Worm (Caenorhabditis elegans): Measurements from ENCODE around the gene Y53F4B.25.

Y53F4B.25 gene

DNA sequence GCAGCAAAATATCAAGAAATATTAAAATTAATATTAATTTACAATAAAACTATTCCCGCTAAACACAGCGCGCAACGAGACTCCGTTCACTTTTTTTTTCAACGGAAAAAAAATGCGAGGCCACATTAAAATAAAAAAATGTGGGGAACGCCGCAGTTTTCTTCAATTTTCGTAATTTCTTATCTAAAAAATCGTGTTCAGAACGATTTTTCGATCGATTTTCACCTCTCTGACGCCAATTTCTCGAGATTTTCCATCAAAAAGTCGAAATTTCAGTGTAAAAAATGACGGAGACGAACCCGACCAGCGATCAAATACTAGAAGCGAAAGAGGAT lies 46.1 kb upstream of the Y53F4B.25 start, which contains the start of gene Y53F4B.21:
Y53F4B.21 (plus strand) TSS at position 285 of the 335 bp plus-strand sequence.
- TF ChIP-seq ztf-28 (GFP tag; IDR thresholded peaks at IDR 0.05) (no peak), attf-3 (GFP tag; conservative IDR thresholded peaks at IDR 0.05) (peak; percentile 84)

DNA sequence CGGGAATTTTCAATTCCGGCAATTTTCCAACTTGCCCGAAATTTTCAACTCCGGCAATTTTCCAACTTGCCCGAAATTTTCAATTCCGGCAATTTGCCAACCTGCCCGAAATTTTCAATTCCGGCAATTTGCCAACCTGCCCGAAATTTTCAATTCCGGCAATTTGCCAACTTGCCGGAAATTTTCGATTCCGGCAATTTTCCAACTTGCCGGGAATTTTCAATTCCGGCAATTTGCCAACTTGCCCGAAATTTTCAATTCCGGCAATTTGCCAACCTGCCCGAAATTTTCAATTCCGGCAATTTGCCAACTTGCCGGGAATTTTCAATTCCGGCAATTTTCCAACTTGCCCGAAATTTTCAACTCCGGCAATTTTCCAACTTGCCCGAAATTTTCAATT lies 39.7 kb upstream of the Y53F4B.25 start:
- 0 out of 2 replicates have a peak, but pooled peaks have one; percentile 39 for TF ChIP-seq bed-2 (GFP tag; IDR thresholded peaks at IDR 0.05)

DNA sequence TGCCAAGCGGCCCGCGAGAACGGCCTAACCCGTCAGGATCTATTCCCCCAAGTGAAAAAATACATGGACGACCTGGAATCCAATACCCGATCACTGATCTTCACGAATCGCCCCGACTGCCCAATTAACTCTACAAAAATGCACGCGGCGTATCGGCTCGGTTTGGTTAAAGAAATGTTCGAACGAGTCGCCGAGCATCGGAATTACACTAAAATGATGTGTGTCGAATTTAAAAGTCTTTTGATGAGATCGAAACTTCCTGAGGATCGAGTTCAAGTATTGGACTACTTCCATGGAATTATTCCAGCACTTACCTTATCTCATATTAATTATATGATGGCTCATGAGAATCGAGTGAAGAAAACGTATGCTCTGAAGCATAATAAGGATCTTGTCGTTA lies 28.8 kb upstream of the Y53F4B.25 start:
- TF ChIP-seq F37B4.10 (GFP tag; IDR thresholded peaks at IDR 0.05), result 0 out of 2 replicates have a peak, but pooled peaks have one; percentile 42
- TF ChIP-seq lin-40 (tag; optimal IDR thresholded peaks at IDR 0.05), result no peak

DNA sequence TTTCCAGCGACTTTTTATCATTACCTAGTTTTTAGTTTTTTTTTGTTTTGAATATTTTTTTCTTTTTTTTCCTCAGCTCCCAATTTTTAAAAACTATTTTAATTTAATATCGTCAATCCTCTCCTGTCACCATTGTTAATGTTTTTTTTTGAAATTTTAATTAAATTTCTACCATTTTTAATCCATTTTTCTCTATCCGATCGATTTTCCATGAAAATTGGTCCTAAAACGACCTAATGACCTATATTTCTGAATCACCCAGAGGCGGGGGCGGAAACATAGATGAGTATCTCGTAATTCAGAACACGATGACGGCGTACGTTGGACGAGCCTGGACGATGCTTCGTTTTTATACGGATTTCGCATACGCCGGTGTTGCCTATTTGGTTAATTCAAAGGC lies 26.1 kb upstream of the Y53F4B.25 start, which contains the start of gene Y53F4B.39:
Y53F4B.39 (plus strand) TSS at position 301 of the 400 bp plus-strand sequence.
- TF ChIP-seq nhr-90 (tag; optimal IDR thresholded peaks at IDR 0.05) (no peak), nhr-120 (GFP tag; IDR thresholded peaks at IDR 0.05) (no peak), ceh-100 (GFP tag; IDR thresholded peaks at IDR 0.05) (no peak), hrde-1 (tag; optimal IDR thresholded peaks at IDR 0.05; ENCODE audit: borderline replicate concordance) (no peak), nhr-179 (tag; optimal IDR thresholded peaks at IDR 0.05) (no peak), mes-4 (tag; optimal IDR thresholded peaks at IDR 0.05) (no peak), bed-1 (GFP tag; IDR thresholded peaks at IDR 0.05) (no peak), madf-6 (GFP tag; IDR thresholded peaks at IDR 0.05) (no peak), F33H1.4 (GFP tag; IDR thresholded peaks at IDR 0.05) (no peak), atf-7 (tag; optimal IDR thresholded peaks at IDR 0.05) (no peak), nhr-27 (tag; optimal IDR thresholded peaks at IDR 0.05) (no peak), F49E8.2 (tag; optimal IDR thresholded peaks at IDR 0.05; ENCODE audit: insufficient read depth) (no peak), mel-28 (tag; optimal IDR thresholded peaks at IDR 0.05; ENCODE audit: borderline replicate concordance) (no peak), ceh-27 (GFP tag; optimal IDR thresholded peaks at IDR 0.05) (no peak), tlf-1 (GFP tag; optimal IDR thresholded peaks at IDR 0.05) (no peak), ekl-4 (GFP tag; IDR thresholded peaks at IDR 0.05) (no peak), gei-17 (GFP tag; optimal IDR thresholded peaks at IDR 0.05) (no peak), Y53F4B.3 (GFP tag; IDR thresholded peaks at IDR 0.05) (no peak)

DNA sequence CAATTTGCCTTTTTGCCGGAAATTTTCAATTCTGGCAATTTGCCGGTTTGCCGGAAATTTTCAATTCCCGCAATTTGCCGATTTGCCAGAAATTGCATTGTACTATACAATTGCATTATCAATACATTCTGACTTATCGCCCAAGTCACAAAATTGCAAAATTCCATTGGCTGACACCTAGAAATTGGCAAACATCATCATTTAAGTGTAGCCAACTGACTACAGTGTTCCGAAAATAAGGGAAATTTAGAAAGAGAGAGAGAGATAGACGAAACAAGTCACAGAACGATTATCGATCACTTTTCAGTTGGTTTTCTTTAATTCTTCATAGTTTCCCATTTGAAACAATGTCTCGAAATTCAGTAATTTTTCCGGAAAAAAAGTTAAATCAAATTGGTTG lies 24.6 kb upstream of the Y53F4B.25 start:
- peak; percentile 64 for TF ChIP-seq nhr-80 (tag; optimal IDR thresholded peaks at IDR 0.05)
- TF ChIP-seq Y95B8A.8 (GFP tag; IDR thresholded peaks at IDR 0.05), result no peak
- TF ChIP-seq cebp-1 (GFP tag; IDR thresholded peaks at IDR 0.05), result no peak
- TF ChIP-seq cebp-1 (tag; optimal IDR thresholded peaks at IDR 0.05), result peak; percentile 36
- 0 out of 2 replicates have a peak, but pooled peaks have one; percentile 22 for TF ChIP-seq dox-1 (GFP tag; IDR thresholded peaks at IDR 0.05)

DNA sequence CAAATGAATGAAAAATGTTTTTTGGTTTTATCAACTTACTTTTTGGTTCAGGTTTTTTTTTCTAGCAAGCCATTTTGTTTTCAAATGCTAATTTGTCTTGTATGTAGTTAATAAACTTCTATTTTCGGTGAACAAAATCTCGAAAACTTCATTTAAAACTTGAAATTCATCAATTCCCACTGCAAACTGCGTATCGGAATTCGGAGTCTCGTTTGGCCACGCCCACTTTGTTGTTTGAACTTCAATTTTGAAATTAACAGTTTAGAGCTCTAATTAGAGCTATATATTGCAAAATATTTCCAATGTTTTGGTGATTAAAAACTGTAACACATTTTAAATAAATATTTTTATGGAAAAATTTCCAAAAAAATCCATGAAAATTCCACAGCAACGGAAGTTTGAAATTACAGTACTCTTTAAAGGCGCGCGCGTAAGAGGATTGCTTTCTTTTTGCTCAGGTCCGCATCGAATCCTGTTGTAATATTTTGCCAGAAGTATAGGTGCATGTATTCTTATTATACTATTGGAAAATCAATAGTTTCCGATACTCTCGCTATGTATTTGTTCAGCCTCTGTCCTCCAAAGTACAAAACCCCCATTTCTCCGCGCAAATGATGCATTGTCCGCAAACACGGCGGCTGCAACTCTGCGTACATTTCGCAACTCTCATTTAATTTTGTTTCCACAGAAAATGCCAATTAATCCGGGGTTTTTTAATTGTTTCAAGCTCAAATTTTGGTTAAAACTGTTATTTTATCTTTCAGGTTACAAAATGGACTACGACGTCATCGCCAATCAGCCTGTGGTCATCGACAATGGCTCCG lies 16.2 kb upstream of the Y53F4B.25 start, which contains the start of gene arp-1:
arp-1 (plus strand) TSS at position 765 of the 824 bp plus-strand sequence.
- TF ChIP-seq sptf-2 (GFP tag; optimal IDR thresholded peaks at IDR 0.05), result peak; percentile 10
- no peak for TF ChIP-seq atf-7 (tag; optimal IDR thresholded peaks at IDR 0.05)
- no peak for TF ChIP-seq mxl-1 (tag; optimal IDR thresholded peaks at IDR 0.05)
- TF ChIP-seq unc-130 (GFP tag; optimal IDR thresholded peaks at IDR 0.05), result no peak
- TF ChIP-seq dpff-1 (tag; optimal IDR thresholded peaks at IDR 0.05), result no peak
- no peak for TF ChIP-seq F10E7.11 (tag; optimal IDR thresholded peaks at IDR 0.05)
- no peak for TF ChIP-seq sea-2 (GFP tag; IDR thresholded peaks at IDR 0.05)
- no peak for TF ChIP-seq snpc-1.1 (tag; optimal IDR thresholded peaks at IDR 0.05; ENCODE audit: insufficient read depth)
- TF ChIP-seq lin-35 (GFP tag; optimal IDR thresholded peaks at IDR 0.05), result peak in 1 of 3 experiments; percentile 35
- TF ChIP-seq nhr-179 (tag; optimal IDR thresholded peaks at IDR 0.05), result no peak
- no peak for TF ChIP-seq ceh-79 (tag; optimal IDR thresholded peaks at IDR 0.05)
- TF ChIP-seq lin-40 (tag; optimal IDR thresholded peaks at IDR 0.05), result peak; percentile 19
- TF ChIP-seq madf-8 (GFP tag; conservative IDR thresholded peaks at IDR 0.05), result no peak
- TF ChIP-seq F23B12.7 (tag; optimal IDR thresholded peaks at IDR 0.05; ENCODE audit: insufficient read depth), result peak; percentile 22
- peak; percentile 98 for TF ChIP-seq cebp-1 (GFP tag; IDR thresholded peaks at IDR 0.05)
- TF ChIP-seq cebp-1 (tag; optimal IDR thresholded peaks at IDR 0.05), result peak; percentile 99
